Fruit fly (Drosophila melanogaster) whole organism: ENCODE measurements around the gene faf.

Source experiments
- CG8478 ChIP-seq: fragments of >200 bp; optimal IDR thresholded peaks from 2 replicates; lab custom pipeline; 2018; ENCODE audit warnings: inconsistent platforms
- Dll ChIP-seq: fragments of >200 bp; optimal IDR thresholded peaks from 2 replicates; lab custom pipeline; 2017
- EcR ChIP-seq, 2 experiments: fragments of >200 bp; optimal IDR thresholded peaks; 2 replicates each; lab custom pipeline; 2017; ENCODE audit warnings: missing biosample characterization in 2 of 2, missing genetic modification characterization in 2 of 2, missing genetic modification reagents in 2 of 2
- pan ChIP-seq: fragments of >200 bp; optimal IDR thresholded peaks from 2 replicates; lab custom pipeline; 2017
- psq ChIP-seq: fragments of >200 bp; optimal IDR thresholded peaks from 2 replicates; lab custom pipeline; 2017
- usp ChIP-seq: fragments of >200 bp; optimal IDR thresholded peaks from 2 replicates; lab custom pipeline; 2017; ENCODE audit warnings: missing biosample characterization, missing genetic modification characterization, mixed read lengths

The faf gene

DNA sequence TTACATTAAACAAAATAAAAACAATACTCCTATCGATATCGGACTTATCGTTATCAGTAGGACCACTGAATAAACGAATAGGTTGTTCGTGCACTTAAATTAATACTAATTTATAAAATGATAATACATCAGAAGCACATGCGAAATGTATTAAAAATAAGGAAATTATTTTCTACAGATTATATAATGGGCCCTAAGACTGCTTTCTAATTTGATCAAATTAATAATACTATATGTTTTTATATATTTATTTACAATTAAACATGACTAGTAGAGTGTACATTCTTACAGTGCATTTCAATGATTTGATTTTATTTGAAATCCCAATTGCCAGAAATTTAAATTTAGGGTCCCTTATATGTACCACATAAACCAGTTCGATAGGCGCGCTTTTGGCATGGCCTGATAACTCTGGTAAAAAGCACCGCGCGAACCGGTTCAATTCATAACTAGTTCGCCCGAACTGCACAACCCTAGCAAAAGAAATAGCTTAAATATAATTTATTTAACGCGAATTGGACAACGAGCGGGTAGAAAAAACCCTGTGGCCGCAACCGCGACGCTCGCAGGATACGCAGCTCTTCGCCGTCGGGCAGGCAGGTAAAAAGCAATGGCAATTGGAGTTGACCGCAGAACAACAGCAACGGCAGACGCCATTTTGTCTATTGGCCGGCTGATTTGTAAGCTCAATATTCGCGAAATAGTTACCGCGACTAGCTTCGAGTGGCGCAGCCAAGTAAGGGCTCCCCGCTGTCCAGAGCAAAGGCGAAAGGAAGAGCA is at the start of gene faf, which contains the start of gene CG2126:
TSS of gene faf (plus strand) at position 438 of the 780 bp plus-strand sequence.
TSS of gene CG2126 (minus strand) at position 70 of the 780 bp plus-strand sequence.
- TF ChIP-seq psq (lab: Kevin White, UChicago) (no peak), pan (lab: Kevin White, UChicago) (no peak), Dll (lab: Kevin White, UChicago) (no peak), EcR (GFP tag; optimal IDR thresholded peaks at IDR 0.05; lab: Kevin White, UChicago) (no peak), CG8478 (lab: Kevin White, UChicago) (no peak), usp (GFP tag; lab: Kevin White, UChicago) (no peak)

DNA sequence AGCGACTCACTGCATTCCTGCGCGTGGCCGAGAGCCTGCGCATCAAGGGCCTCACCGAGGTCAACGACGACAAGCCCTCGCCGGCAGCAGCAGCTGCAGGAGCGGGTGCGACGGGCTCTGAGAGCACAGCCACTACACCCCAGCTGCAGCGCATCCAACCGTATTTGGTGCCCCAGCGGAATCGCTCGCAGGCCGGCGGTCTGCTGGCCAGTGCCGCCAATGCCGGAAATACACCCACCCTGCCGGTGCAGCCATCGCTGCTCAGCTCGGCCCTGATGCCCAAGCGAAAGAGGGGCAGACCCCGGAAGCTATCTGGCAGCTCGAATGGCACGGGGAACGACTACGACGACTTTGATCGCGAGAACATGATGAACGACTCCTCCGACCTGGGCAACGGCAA is 49.0 kb upstream of the faf start:
- TF ChIP-seq usp (GFP tag; lab: Kevin White, UChicago) (no peak), psq (lab: Kevin White, UChicago) (no peak), pan (lab: Kevin White, UChicago) (no peak), EcR (GFP tag; optimal IDR thresholded peaks at IDR 0.05; lab: Kevin White, UChicago) (no peak), Dll (lab: Kevin White, UChicago) (no peak), CG8478 (lab: Kevin White, UChicago) (no peak)

DNA sequence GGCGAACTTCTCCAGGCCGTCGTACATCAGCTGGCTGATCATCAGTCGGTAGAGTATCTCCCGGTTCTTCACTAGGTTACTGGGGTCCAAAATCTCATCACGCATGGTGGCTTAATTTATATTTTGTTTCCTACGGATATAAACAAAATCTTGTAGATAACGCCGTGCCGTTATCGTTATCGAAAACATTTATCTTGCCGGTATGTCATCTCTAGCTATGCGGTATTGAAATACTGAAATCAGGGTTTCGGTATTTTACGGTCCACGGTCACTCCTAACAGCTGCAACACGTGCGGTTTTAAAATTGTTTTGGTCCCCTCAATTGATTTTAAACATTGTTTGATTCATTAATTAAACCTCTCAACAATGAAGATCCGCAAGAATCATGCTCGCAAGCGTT is 40.0 kb upstream of the faf start, which contains the start of the genes CstF50 and CG11563:
TSS of gene CstF50 (minus strand) at position 188 of the 400 bp plus-strand sequence.
TSS of gene CG11563 (plus strand) at position 260 of the 400 bp plus-strand sequence.
- no peak for TF ChIP-seq usp (GFP tag; lab: Kevin White, UChicago)
- TF ChIP-seq EcR (GFP tag; optimal IDR thresholded peaks at IDR 0.05; lab: Kevin White, UChicago) = no peak
- no peak for TF ChIP-seq Dll (lab: Kevin White, UChicago)
- TF ChIP-seq CG8478 (lab: Kevin White, UChicago) = no peak
- no peak for TF ChIP-seq pan (lab: Kevin White, UChicago)
- TF ChIP-seq psq (lab: Kevin White, UChicago) = no peak

DNA sequence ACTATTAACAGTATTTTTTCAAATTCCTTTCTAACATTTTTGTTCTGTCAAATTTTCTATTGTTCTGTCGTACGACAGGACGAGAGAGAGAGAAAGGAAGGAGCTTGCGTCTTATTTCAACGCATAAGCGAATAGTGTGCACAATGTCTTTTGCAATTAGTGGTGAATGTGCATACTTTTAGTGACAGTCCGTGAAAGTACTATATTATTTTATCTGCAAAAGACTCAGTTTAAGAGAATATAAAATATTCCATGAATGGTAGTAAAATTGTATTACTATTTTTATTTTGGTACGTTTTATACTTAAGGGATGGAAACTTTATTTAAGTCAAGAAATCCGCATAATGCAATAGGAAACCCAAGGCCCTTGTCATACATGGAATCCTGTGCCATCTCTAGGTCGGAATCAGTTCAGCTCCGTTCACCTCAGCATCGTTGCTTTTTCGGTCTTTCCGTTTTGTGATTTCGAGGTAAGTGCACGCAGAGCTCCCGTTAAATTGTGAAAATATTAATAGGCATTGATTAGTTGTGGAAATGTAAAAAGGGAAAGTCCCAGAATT is 38.7 kb upstream of the faf start, which contains the start of gene eEF1alpha2:
TSS of gene eEF1alpha2 (plus strand) at position 409 of the 560 bp plus-strand sequence.
- TF ChIP-seq psq (lab: Kevin White, UChicago) (no peak), usp (GFP tag; lab: Kevin White, UChicago) (no peak), EcR (GFP tag; optimal IDR thresholded peaks at IDR 0.05; lab: Kevin White, UChicago) (no peak), pan (lab: Kevin White, UChicago) (no peak), Dll (lab: Kevin White, UChicago) (no peak), CG8478 (lab: Kevin White, UChicago) (no peak)

DNA sequence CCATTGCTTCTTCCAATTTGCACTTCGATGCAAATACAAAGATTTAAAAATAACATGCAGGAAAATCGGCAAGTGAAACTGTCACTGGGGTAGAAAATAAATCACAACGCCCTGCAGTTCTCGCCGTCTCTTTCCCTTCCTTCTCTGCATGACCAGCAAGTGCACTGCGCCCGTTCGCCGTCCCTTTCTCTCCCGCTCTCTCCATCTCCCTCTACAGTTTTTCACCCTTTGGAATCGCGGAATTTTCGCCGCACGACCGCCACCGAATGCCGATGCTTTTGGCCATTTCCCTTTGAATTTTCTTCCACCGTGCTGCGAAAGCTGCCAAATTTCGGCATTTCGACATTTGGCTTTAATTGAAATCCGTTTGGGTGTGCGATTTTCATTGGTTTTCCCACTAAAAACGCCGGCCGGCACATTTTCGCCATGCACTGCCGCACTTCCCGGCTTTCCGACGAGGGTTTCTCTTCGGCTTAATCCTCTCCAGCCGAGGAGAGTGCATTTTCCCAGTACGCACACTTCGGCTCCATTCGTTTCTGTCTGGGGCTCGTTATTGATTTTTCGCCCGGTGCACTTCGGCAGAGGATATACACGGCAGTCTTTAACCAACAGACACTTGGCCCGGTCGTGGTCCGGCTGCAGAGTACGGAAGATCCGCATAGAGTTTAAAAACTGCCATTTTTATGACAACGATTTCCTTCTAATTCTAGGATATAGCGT is 37.6 kb upstream of the faf start:
- TF ChIP-seq CG8478 (lab: Kevin White, UChicago) (no peak), EcR (GFP tag; optimal IDR thresholded peaks at IDR 0.05; lab: Kevin White, UChicago) (no peak), Dll (lab: Kevin White, UChicago) (no peak), psq (lab: Kevin White, UChicago) (no peak)

DNA sequence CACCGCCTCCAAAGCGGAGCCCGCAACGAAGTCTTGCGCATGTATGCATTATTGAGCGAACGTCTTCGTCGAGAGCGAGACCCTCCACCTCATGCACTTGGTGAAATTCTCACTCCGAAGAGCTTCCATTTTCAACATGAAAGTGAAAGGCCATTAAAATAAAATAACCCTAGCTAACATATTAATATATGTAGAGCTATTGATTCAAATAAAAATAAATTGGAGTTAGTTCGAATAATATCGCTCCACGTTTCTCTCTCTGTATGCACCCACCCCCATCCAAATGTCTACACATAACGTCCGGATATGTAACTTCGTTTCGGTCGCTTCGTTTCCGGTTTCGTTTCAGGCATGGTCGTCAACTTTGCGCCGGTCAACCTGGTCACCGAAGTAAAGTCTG is 35.5 kb upstream of the faf start:
- TF ChIP-seq EcR (GFP tag; optimal IDR thresholded peaks at IDR 0.05; lab: Kevin White, UChicago) (no peak), pan (lab: Kevin White, UChicago) (no peak), Dll (lab: Kevin White, UChicago) (no peak), usp (GFP tag; lab: Kevin White, UChicago) (no peak), CG8478 (lab: Kevin White, UChicago) (no peak), psq (lab: Kevin White, UChicago) (no peak)

DNA sequence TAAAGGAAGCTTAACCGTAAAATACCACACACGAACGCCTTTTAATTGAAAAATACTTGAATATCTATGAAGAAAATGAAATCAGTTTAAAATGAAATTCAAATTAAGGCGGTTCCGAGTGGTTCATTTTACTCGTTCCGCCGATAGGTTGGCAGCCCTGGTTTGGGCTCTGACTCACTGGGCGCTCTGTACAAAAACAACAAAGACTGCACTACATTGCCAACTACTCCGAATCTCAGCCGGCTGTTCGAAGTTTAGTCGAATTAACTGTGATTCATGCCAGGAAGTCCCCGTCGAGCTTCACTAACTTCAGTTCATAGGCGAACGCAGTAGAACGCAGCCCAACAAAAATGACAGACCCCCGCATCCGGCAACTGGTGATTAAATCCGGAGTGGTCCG is 33.5 kb upstream of the faf start, which contains the start of gene Tbca:
TSS of gene Tbca (plus strand) at position 212 of the 400 bp plus-strand sequence.
- TF ChIP-seq usp (GFP tag; lab: Kevin White, UChicago) = no peak
- TF ChIP-seq pan (lab: Kevin White, UChicago) = no peak
- no peak for TF ChIP-seq CG8478 (lab: Kevin White, UChicago)
- no peak for TF ChIP-seq EcR (GFP tag; optimal IDR thresholded peaks at IDR 0.05; lab: Kevin White, UChicago)
- no peak for TF ChIP-seq Dll (lab: Kevin White, UChicago)
- no peak for TF ChIP-seq psq (lab: Kevin White, UChicago)

DNA sequence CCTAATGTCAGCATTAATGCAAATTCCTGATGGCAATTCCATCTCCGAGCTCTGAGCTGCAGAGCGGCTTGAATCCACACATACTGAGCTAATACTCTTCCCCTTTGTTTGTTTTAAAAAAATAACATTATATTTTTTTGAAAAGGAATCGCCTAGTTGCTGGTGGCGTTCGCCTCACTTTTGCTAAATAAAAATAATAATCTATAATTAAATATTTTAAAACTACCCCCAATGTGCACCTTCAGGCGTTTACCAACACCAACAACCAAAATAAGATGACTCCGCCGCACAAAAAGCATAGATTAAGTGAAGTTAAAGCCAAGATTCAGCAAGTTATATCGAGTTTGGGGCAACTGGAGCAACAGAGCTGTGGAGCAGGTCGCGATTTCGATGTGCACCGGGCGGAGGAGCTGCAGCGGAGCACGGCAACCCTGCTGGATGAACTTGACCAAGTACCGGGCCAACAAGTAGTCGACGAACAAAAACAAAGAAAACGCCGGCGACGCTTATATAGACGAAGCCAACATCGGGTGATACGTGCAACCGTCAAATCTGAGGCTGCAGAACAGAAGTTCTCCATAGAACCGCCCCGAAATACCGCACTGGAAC is 32.7 kb upstream of the faf start, which contains the start of gene CG1896:
TSS of gene CG1896 (plus strand) at position 239 of the 609 bp plus-strand sequence.
- TF ChIP-seq EcR (GFP tag; optimal IDR thresholded peaks at IDR 0.05; lab: Kevin White, UChicago) (no peak), Dll (lab: Kevin White, UChicago) (no peak), psq (lab: Kevin White, UChicago) (no peak), CG8478 (lab: Kevin White, UChicago) (no peak), usp (GFP tag; lab: Kevin White, UChicago) (no peak), pan (lab: Kevin White, UChicago) (no peak)

DNA sequence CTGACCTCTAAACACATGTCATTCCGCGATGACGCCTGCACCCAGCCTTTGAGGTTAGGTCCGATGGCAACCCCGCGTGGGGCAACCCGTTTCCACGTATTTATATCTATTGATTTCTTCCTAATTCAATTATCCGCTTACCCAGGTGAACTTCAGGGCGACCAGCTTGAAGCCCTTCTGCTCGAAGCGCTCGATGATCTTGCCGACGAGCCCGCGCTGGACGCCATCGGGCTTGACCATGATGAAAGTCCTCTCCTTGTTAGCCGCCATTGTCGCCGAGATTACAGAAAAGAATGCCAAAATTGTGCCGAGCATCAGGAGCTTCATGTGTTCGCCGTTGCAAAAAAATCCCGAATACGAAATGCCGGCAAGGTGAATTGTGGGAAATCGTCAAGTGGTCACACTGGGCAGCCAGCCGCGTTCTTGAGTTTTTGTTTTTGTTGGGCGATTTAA is 31.2 kb upstream of the faf start, which contains the start of gene awd:
TSS of gene awd (minus strand) at position 449 of the 453 bp plus-strand sequence.
- TF ChIP-seq usp (GFP tag; lab: Kevin White, UChicago) = no peak
- TF ChIP-seq psq (lab: Kevin White, UChicago) = no peak
- TF ChIP-seq CG8478 (lab: Kevin White, UChicago) = no peak
- TF ChIP-seq EcR (GFP tag; optimal IDR thresholded peaks at IDR 0.05; lab: Kevin White, UChicago) = no peak
- no peak for TF ChIP-seq pan (lab: Kevin White, UChicago)
- TF ChIP-seq Dll (lab: Kevin White, UChicago) = no peak
